Worm (Caenorhabditis elegans): Measurements from ENCODE around the gene srb-16.
"Not testable (repeated sequence)": the region's sequence is repeated elsewhere in the genome, so short reads cannot be mapped to it uniquely, and the experiment has no call there.

The srb-16 gene

ce11 chrII:5120612-5121011 lies 30.1 kb downstream of the srb-16 start:
- TF ChIP-seq nhr-48 (tag; optimal IDR thresholded peaks at IDR 0.05): no peak
- no peak for TF ChIP-seq lin-39 (tag; optimal IDR thresholded peaks at IDR 0.05)
- peak; percentile 90; the same call in 1 of the 2 replicates for TF ChIP-seq ceh-20 (GFP tag; IDR thresholded peaks at IDR 0.05)

ce11 chrII:5115733-5116132 lies 35.0 kb downstream of the srb-16 start, which contains the start of gene srsy-1:
Gene srsy-1, plus strand, starts transcription at chrII:5116033.
- TF ChIP-seq ctbp-1 (GFP tag; IDR thresholded peaks at IDR 0.05) (no peak), aha-1 (tag) (no peak), mdt-29 (GFP tag; IDR thresholded peaks at IDR 0.05) (no peak), daf-19 (GFP tag; conservative IDR thresholded peaks at IDR 0.05) (no peak)

ce11 chrII:5115235-5115634 lies 35.5 kb downstream of the srb-16 start, which contains the start of gene msp-74:
Gene msp-74, minus strand, starts transcription at chrII:5115335.
- TF ChIP-seq hlh-11 (tag; optimal IDR thresholded peaks at IDR 0.05); vab-7 (GFP tag; IDR thresholded peaks at IDR 0.05); R02D3.7 (tag; optimal IDR thresholded peaks at IDR 0.05): not testable (repeated sequence)

ce11 chrII:5112082-5112481 lies 38.6 kb downstream of the srb-16 start, which contains the start of gene F09C12.8:
Gene F09C12.8, plus strand, starts transcription at chrII:5112382.
- TF ChIP-seq ztf-11 (tag; optimal IDR thresholded peaks at IDR 0.05) (no peak), R02D3.7 (tag; optimal IDR thresholded peaks at IDR 0.05) (no peak), tra-1 (GFP tag; IDR thresholded peaks at IDR 0.05) (no peak), T26A8.4 (GFP tag; IDR thresholded peaks at IDR 0.05) (no peak)

ce11 chrII:5109693-5110092 lies 41.0 kb downstream of the srb-16 start, which contains the start of gene F09C12.2:
Gene F09C12.2, plus strand, starts transcription at chrII:5110012.
- TF ChIP-seq nhr-28 (tag; optimal IDR thresholded peaks at IDR 0.05) (peak; percentile 53), zfp-2 (tag; optimal IDR thresholded peaks at IDR 0.05) (no peak), spr-1 (tag; optimal IDR thresholded peaks at IDR 0.05) (no peak), daf-16 (GFP tag; optimal IDR thresholded peaks at IDR 0.05) (no peak), daf-16 (tag; optimal IDR thresholded peaks at IDR 0.05) (peak; percentile 58)

- TF ChIP-seq ztf-7 (tag; optimal IDR thresholded peaks at IDR 0.05) (peak; percentile 32), ceh-20 (GFP tag; IDR thresholded peaks at IDR 0.05) (peak; percentile 81; the same call in 1 of the 2 replicates), tra-1 (GFP tag; IDR thresholded peaks at IDR 0.05) (peak; percentile 87), F37D6.2 (tag; optimal IDR thresholded peaks at IDR 0.05) (peak; percentile 22), nhr-77 (tag; optimal IDR thresholded peaks at IDR 0.05) (no peak), gei-8 (GFP tag; optimal IDR thresholded peaks at IDR 0.05) (peak; percentile 88), mes-2 (tag; optimal IDR thresholded peaks at IDR 0.05; ENCODE audit: poor library complexity, severe bottlenecking) (peak; percentile 92), hif-1 (tag; optimal IDR thresholded peaks at IDR 0.05) (peak in 1 of 2 experiments; percentile 25), Y105C5A.15 (GFP tag; IDR thresholded peaks at IDR 0.05) (peak; percentile 76; the same call in 1 of the 2 replicates), dmd-8 (GFP tag; IDR thresholded peaks at IDR 0.05) (peak; percentile 94), nhr-6 (tag; optimal IDR thresholded peaks at IDR 0.05) (peak; percentile 62), skn-1 (tag; optimal IDR thresholded peaks at IDR 0.05) (no peak), mdt-29 (GFP tag; IDR thresholded peaks at IDR 0.05) (peak; percentile 59), sdz-12 (GFP tag; optimal IDR thresholded peaks at IDR 0.05) (peak; percentile 77), daf-19 (GFP tag; conservative IDR thresholded peaks at IDR 0.05) (no peak), nhr-48 (tag; optimal IDR thresholded peaks at IDR 0.05) (peak; percentile 80), madf-9 (GFP tag; conservative IDR thresholded peaks at IDR 0.05) (no peak; the same call in 1 of the 2 replicates), dpl-1 (GFP tag; optimal IDR thresholded peaks at IDR 0.05) (peak; percentile 39), nhr-25 (tag; optimal IDR thresholded peaks at IDR 0.05; ENCODE audit: borderline replicate concordance, insufficient read depth) (no peak), aly-2 (tag; optimal IDR thresholded peaks at IDR 0.05) (peak; percentile 4), nhr-76 (tag; optimal IDR thresholded peaks at IDR 0.05) (no peak), hlh-30 (tag; optimal IDR thresholded peaks at IDR 0.05; ENCODE audit: insufficient read depth) (peak; percentile 70), spr-3 (GFP tag; optimal IDR thresholded peaks at IDR 0.05) (peak; percentile 75), egl-43 (GFP tag; IDR thresholded peaks at IDR 0.05) (no peak), madf-5 (GFP tag; IDR thresholded peaks at IDR 0.05) (peak; percentile 83 to 84; a peak in 3 of 4 replicates), T20F7.1 (GFP tag; optimal IDR thresholded peaks at IDR 0.05) (no peak), lim-7 (GFP tag; IDR thresholded peaks at IDR 0.05) (peak; percentile 97), unc-39 (tag; optimal IDR thresholded peaks at IDR 0.05) (no peak)
Measured at ce11 chrII:5105020-5105419, 45.7 kb downstream of the srb-16 start.

Data from whole organism, L4 larva.